Fruit fly (Drosophila melanogaster) S2 (cell line): ENCODE results near the gene Glut4EF.

Source experiments
- CG8478 ChIP-seq: fragments of >200 bp; optimal IDR thresholded peaks from 2 replicates; lab custom pipeline; 2018
- CTCF ChIP-seq, 2 experiments: fragments of >200 bp; optimal IDR thresholded peaks; 2 replicates each; lab custom pipeline; 2018

- TF ChIP-seq CTCF (optimal IDR thresholded peaks at IDR 0.05; lab: Kevin White, UChicago), result no peak
- no peak for TF ChIP-seq CG8478
Measured at dm6 chr3R:9882790-9883189, 8.3 kb downstream of the Glut4EF start.
